Worm (Caenorhabditis elegans) whole organism, L2 larva: ENCODE measurements around the gene fbxb-18.

Source experiments
- F13H6.1 ChIP-seq: sonication (generic microtip); optimal IDR thresholded peaks from 2 replicates; lab custom pipeline; 2016; ENCODE audit warnings: missing genetic modification characterization, missing compliant biosample characterization
- Y55F3AM.14 ChIP-seq: fragments of 200-800 bp; sonication (Bioruptor generic); optimal IDR thresholded peaks from 2 replicates; lab custom pipeline; 2018; ENCODE audit warnings: mild to moderate bottlenecking, missing genetic modification characterization, missing compliant biosample characterization
- ZK546.5 ChIP-seq: sonication (generic microtip); optimal IDR thresholded peaks from 2 replicates; lab custom pipeline; 2017; ENCODE audit warnings: missing biosample characterization, missing genetic modification characterization
- alr-1 ChIP-seq: fragments of 150-350 bp; optimal IDR thresholded peaks from 2 replicates; lab custom pipeline; 2014; ENCODE audit warnings: missing biosample characterization, missing genetic modification characterization
- aly-2 ChIP-seq: fragments of 150-350 bp; optimal IDR thresholded peaks from 2 replicates; lab custom pipeline; 2014; ENCODE audit warnings: missing biosample characterization, missing genetic modification characterization
- ama-1 ChIP-seq: fragments of 150-350 bp; optimal IDR thresholded peaks from 2 replicates; lab custom pipeline; 2018; ENCODE audit warnings: inconsistent platforms
- blmp-1 ChIP-seq: sonication (generic microtip); optimal IDR thresholded peaks from 2 replicates; lab custom pipeline; 2017; ENCODE audit warnings: missing genetic modification characterization, mild to moderate bottlenecking, missing compliant biosample characterization, antibody characterized with exemption, moderate library complexity; ENCODE audit not compliant: insufficient read depth
- ceh-16 ChIP-seq: fragments of 150-350 bp; optimal IDR thresholded peaks from 2 replicates; lab custom pipeline; 2014; ENCODE audit warnings: missing biosample characterization, missing genetic modification characterization
- dmd-4 ChIP-seq: sonication (generic microtip); optimal IDR thresholded peaks from 2 replicates; lab custom pipeline; 2017; ENCODE audit warnings: missing biosample characterization, missing genetic modification characterization
- egl-27 ChIP-seq: sonication (generic microtip); optimal IDR thresholded peaks from 3 replicates; lab custom pipeline; 2017; ENCODE audit warnings: missing biosample characterization, missing genetic modification reagents, missing genetic modification characterization
- elt-1 ChIP-seq: fragments of 150-350 bp; optimal IDR thresholded peaks from 2 replicates; lab custom pipeline; 2014; ENCODE audit warnings: missing biosample characterization, missing genetic modification characterization
- elt-3 ChIP-seq: sonication (generic microtip); optimal IDR thresholded peaks from 2 replicates; lab custom pipeline; 2017; ENCODE audit warnings: missing biosample characterization, missing genetic modification characterization
- fos-1 ChIP-seq: fragments of 150-350 bp; optimal IDR thresholded peaks from 2 replicates; lab custom pipeline; 2014; ENCODE audit warnings: missing biosample characterization, missing genetic modification characterization
- gmeb-1 ChIP-seq: fragments of 150-350 bp; optimal IDR thresholded peaks from 2 replicates; lab custom pipeline; 2014; ENCODE audit warnings: missing biosample characterization, missing genetic modification characterization
- lin-11 ChIP-seq: fragments of 150-350 bp; sonication (generic microtip); optimal IDR thresholded peaks from 2 replicates; lab custom pipeline; 2014; ENCODE audit warnings: missing biosample characterization, missing genetic modification characterization, inconsistent platforms, mixed read lengths
- lin-39 ChIP-seq: fragments of 150-350 bp; optimal IDR thresholded peaks from 2 replicates; lab custom pipeline; 2014; ENCODE audit warnings: missing biosample characterization, missing genetic modification reagents, missing genetic modification characterization
- lsy-2 ChIP-seq, 2 experiments: fragments of 150-350 bp in 1 of 2; sonication (generic microtip) in 1 of 2; optimal IDR thresholded peaks; 2 replicates each; lab custom pipeline; 2014 to 2017; ENCODE audit warnings: missing biosample characterization in 2 of 2, missing genetic modification characterization in 2 of 2
- mab-5 ChIP-seq: fragments of 150-350 bp; optimal IDR thresholded peaks from 2 replicates; lab custom pipeline; 2014; ENCODE audit warnings: missing biosample characterization, missing genetic modification characterization
- nhr-11 ChIP-seq: fragments of 150-350 bp; optimal IDR thresholded peaks from 2 replicates; lab custom pipeline; 2014; ENCODE audit warnings: missing biosample characterization, missing genetic modification characterization
- nhr-129 ChIP-seq: fragments of 150-350 bp; optimal IDR thresholded peaks from 2 replicates; lab custom pipeline; 2014; ENCODE audit warnings: missing biosample characterization, missing genetic modification characterization
- nhr-21 ChIP-seq: fragments of 150-350 bp; optimal IDR thresholded peaks from 2 replicates; lab custom pipeline; 2014; ENCODE audit warnings: missing biosample characterization, missing genetic modification characterization
- nhr-237 ChIP-seq: fragments of 150-350 bp; optimal IDR thresholded peaks from 2 replicates; lab custom pipeline; 2014; ENCODE audit warnings: missing biosample characterization, missing genetic modification characterization
- nhr-6 ChIP-seq: fragments of 150-350 bp; optimal IDR thresholded peaks from 2 replicates; lab custom pipeline; 2014; ENCODE audit warnings: missing biosample characterization, missing genetic modification characterization
- nhr-77 ChIP-seq: fragments of 150-350 bp; optimal IDR thresholded peaks from 2 replicates; lab custom pipeline; 2014; ENCODE audit warnings: missing biosample characterization, missing genetic modification characterization
- peb-1 ChIP-seq: fragments of 150-350 bp; optimal IDR thresholded peaks from 2 replicates; lab custom pipeline; 2014; ENCODE audit warnings: missing biosample characterization, missing genetic modification characterization
- sem-4 ChIP-seq: fragments of 150-350 bp; optimal IDR thresholded peaks from 2 replicates; lab custom pipeline; 2014; ENCODE audit warnings: missing biosample characterization, missing genetic modification reagents, missing genetic modification characterization
- skn-1 ChIP-seq: sonication (generic microtip); optimal IDR thresholded peaks from 2 replicates; lab custom pipeline; 2017; ENCODE audit warnings: missing biosample characterization, missing genetic modification characterization
- sma-3 ChIP-seq: sonication (generic microtip); optimal IDR thresholded peaks from 2 replicates; lab custom pipeline; 2016; ENCODE audit warnings: missing genetic modification reagents, missing genetic modification characterization, missing compliant biosample characterization
- unc-39 ChIP-seq: fragments of 150-350 bp; optimal IDR thresholded peaks from 2 replicates; lab custom pipeline; 2014; ENCODE audit warnings: missing biosample characterization, missing genetic modification characterization
- unc-55 ChIP-seq: fragments of 150-350 bp; sonication (generic microtip); optimal IDR thresholded peaks from 3 replicates; lab custom pipeline; 2014; ENCODE audit warnings: missing biosample characterization, missing genetic modification reagents, missing genetic modification characterization
- unc-62 ChIP-seq: fragments of 150-350 bp; optimal IDR thresholded peaks from 2 replicates; lab custom pipeline; 2014; ENCODE audit warnings: missing biosample characterization, missing genetic modification reagents, missing genetic modification characterization
- zag-1 ChIP-seq: fragments of 150-350 bp; optimal IDR thresholded peaks from 2 replicates; lab custom pipeline; 2014; ENCODE audit warnings: missing biosample characterization, missing genetic modification characterization
- ztf-1 ChIP-seq: fragments of 200-800 bp; sonication (Bioruptor generic); conservative IDR thresholded peaks from 2 replicates; pipeline ENCODE4 v1.3.6; 2022; ENCODE audit warnings: missing genetic modification characterization, missing compliant biosample characterization
- ztf-11 ChIP-seq: sonication (generic microtip); optimal IDR thresholded peaks from 2 replicates; lab custom pipeline; 2017; ENCODE audit warnings: missing biosample characterization, missing genetic modification characterization
- ztf-4 ChIP-seq: fragments of 150-350 bp; optimal IDR thresholded peaks from 2 replicates; lab custom pipeline; 2014; ENCODE audit warnings: missing biosample characterization, missing genetic modification characterization

fbxb-18 gene

DNA sequence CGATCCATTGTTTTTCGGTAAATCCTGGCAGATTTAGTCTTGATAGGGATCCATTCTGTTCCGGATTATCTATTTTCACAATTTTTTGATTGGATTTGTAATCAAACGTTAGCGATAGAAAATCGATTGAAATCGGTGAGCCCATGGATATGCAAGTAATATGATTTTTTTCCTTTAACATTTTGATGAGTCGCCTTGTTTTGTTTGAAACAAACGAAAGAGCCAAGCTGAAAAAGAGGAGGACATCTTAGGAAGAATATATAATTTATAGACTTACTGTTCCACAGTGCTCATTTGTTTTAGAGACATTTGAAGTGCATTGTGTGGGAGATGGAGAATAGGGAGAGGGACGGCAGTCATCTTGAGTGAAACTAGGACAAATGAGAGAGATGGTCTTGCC, at the start of gene fbxb-18, which contains the start of gene fbxb-19:
Gene fbxb-18 (minus strand): TSS at position 101 of the 400 bp plus-strand sequence.
Gene fbxb-19 (minus strand): TSS at position 369 of the 400 bp plus-strand sequence.
- TF ChIP-seq gmeb-1 (tag; lab: Kevin White, UChicago) (no peak), skn-1 (tag; lab: Kevin White, UChicago) (no peak), elt-1 (no peak), unc-39 (tag; lab: Kevin White, UChicago) (no peak), alr-1 (tag; lab: Kevin White, UChicago) (no peak), ztf-11 (tag; lab: Kevin White, UChicago) (no peak), unc-55 (GFP tag; lab: Kevin White, UChicago) (no peak), lin-39 (tag; lab: Kevin White, UChicago) (no peak), sma-3 (no peak), ZK546.5 (tag; lab: Kevin White, UChicago) (no peak), nhr-77 (no peak), nhr-129 (tag; lab: Kevin White, UChicago) (no peak), nhr-21 (tag; lab: Kevin White, UChicago) (no peak), blmp-1 (no peak), unc-62 (GFP tag; lab: Kevin White, UChicago) (no peak)

DNA sequence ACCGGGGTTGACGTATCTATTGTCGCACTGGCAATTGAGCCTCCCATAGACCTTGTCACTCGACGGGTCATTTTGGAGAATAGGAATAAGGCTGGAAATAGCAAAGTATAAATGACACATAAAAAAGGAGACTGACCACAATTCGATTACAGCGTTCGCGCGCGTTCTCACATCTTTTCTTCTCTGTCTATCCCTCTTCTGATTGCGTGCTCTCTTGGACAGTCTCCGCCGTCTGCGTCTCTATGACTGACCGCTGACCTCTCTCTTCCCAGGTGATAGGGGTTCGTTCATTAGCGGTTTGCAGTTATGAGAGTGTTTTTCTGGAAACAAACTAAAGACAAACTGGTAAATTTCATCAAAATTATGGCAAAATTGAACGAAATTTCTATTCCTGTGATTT, 47.6 kb upstream of the fbxb-18 start, which contains the start of gene ceh-83:
Gene ceh-83 (minus strand): TSS at position 181 of the 400 bp plus-strand sequence.
- TF ChIP-seq fos-1 (tag; lab: Kevin White, UChicago) (peak; percentile 49), Y55F3AM.14 (GFP tag; lab: Kevin White, UChicago) (no peak), peb-1 (tag; lab: Kevin White, UChicago) (no peak)

DNA sequence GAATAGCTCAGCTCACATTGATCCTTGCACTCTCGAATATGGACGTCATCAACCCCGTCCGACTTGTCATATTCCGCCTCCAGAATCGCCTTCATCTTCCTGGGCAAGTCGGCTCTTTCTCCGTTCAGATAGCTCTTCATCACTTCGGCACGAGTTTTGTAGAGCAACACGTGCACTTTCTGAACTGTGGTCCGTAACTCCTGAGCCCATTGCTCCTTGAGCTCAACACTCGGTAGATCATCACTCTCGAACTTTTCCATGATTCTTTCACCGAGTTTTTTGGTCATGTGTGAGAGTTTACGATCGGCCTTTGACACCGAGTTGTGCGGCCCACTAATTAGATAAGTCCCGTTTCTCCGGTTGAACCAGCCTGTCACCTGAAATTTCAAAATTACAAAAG, 46.4 kb upstream of the fbxb-18 start:
- no peak for TF ChIP-seq sem-4 (tag; lab: Kevin White, UChicago)
- no peak for TF ChIP-seq ztf-1 (GFP tag; lab: Robert Waterston, UW)
- no peak for TF ChIP-seq nhr-21 (tag; lab: Kevin White, UChicago)
- TF ChIP-seq nhr-11 (tag; lab: Kevin White, UChicago) = no peak
- no peak for TF ChIP-seq lin-11 (tag; lab: Kevin White, UChicago)
- no peak for TF ChIP-seq elt-3
- TF ChIP-seq elt-1 = no peak
- TF ChIP-seq Y55F3AM.14 (GFP tag; lab: Kevin White, UChicago) = no peak
- TF ChIP-seq unc-39 (tag; lab: Kevin White, UChicago) = no peak
- no peak for TF ChIP-seq nhr-237 (tag; lab: Kevin White, UChicago)
- TF ChIP-seq alr-1 (tag; lab: Kevin White, UChicago) = no peak
- TF ChIP-seq egl-27 (tag; lab: Kevin White, UChicago) = no peak
- TF ChIP-seq aly-2 (tag; lab: Kevin White, UChicago) = no peak
- no peak for TF ChIP-seq peb-1 (tag; lab: Kevin White, UChicago)
- TF ChIP-seq dmd-4 (tag; lab: Kevin White, UChicago) = no peak
- TF ChIP-seq ama-1 (lab: Kevin White, UChicago) = no peak
- TF ChIP-seq ZK546.5 (tag; lab: Kevin White, UChicago) = no peak
- no peak for TF ChIP-seq ztf-4 (tag; lab: Kevin White, UChicago)

DNA sequence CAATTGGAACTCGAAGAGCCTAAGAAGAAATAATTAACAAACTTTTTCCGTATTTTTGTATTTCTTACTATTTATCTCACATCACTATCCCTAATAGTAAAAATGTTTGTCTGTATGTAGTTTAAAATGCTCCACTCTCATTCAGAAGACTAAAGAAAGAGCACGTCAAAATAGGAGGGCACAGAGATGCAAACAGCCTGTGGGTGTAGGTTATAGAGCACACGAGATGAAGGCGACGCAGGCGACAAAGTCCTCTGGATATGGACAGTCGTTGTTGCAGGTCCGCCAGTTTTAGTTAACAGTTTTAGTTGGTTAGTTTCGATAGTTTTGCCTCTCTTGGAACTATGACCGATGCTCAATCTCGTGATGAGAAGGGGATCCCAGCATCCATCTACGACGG, 43.2 kb upstream of the fbxb-18 start, which contains the start of gene ceh-82:
Gene ceh-82 (plus strand): TSS at position 301 of the 400 bp plus-strand sequence.
- TF ChIP-seq F13H6.1 (no peak), lsy-2 (tag; optimal IDR thresholded peaks at IDR 0.05; lab: Kevin White, UChicago) (no peak), ztf-1 (GFP tag; lab: Robert Waterston, UW) (no peak), sma-3 (no peak), mab-5 (tag; lab: Kevin White, UChicago) (no peak), aly-2 (tag; lab: Kevin White, UChicago) (no peak), ztf-11 (tag; lab: Kevin White, UChicago) (no peak), zag-1 (tag; lab: Kevin White, UChicago) (no peak)

DNA sequence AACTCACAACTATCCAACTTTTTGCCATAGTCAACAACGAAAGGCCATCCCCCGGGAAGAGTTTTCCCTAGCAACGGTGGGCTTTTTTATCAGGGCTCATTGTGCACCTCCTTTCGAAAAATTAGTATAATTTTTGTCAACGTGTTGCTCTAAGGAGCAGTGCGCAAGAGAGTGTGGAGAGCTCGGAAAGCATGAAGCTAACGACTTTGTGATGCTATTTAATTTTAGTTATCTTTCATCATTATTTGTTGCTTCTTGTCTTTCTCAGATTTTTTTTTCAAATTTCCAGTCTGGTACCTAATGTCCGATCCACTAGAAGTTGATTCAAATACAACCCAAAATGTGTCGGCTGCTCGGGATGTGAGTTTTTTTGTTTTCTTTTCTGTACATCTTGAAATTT, 41.4 kb upstream of the fbxb-18 start, which contains the start of gene ceh-81:
Gene ceh-81 (plus strand): TSS at position 301 of the 400 bp plus-strand sequence.
- TF ChIP-seq skn-1 (tag; lab: Kevin White, UChicago) = no peak
- no peak for TF ChIP-seq nhr-6
- TF ChIP-seq dmd-4 (tag; lab: Kevin White, UChicago) = no peak
- TF ChIP-seq alr-1 (tag; lab: Kevin White, UChicago) = no peak
- no peak for TF ChIP-seq aly-2 (tag; lab: Kevin White, UChicago)
- TF ChIP-seq fos-1 (tag; lab: Kevin White, UChicago) = no peak
- TF ChIP-seq peb-1 (tag; lab: Kevin White, UChicago) = no peak
- TF ChIP-seq nhr-129 (tag; lab: Kevin White, UChicago) = no peak
- TF ChIP-seq nhr-237 (tag; lab: Kevin White, UChicago) = no peak
- TF ChIP-seq ceh-16 (tag; lab: Kevin White, UChicago) = no peak
- no peak for TF ChIP-seq nhr-77
